Fruit fly (Drosophila melanogaster) S2 (cell line): ENCODE results near the gene Dph4.

Source experiments
- CG8478 ChIP-seq: fragments of >200 bp; optimal IDR thresholded peaks from 2 replicates; lab custom pipeline; 2018
- CTCF ChIP-seq, 2 experiments: fragments of >200 bp; optimal IDR thresholded peaks; 2 replicates each; lab custom pipeline; 2018

DNA sequence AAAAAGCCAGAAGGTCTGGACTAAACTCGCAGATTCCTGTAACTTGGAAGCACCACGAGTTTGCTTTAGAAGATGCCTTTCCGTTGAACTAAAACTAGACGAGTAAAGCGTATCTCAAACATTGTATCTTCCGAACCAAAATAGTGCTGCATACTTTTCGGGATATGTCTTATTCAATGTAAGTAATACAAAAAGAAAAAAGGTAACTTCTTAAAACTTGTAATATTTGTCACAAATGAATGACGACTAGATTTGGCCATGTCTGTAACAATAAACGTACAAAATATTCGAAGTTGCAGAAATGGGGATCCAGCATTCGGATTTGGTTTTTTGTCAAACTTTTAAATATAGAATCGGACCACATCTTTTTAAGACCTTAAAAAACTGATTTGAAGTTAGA lies 29.0 kb downstream of the Dph4 start:
- TF ChIP-seq CG8478 (lab: Kevin White, UChicago) (no peak), CTCF (optimal IDR thresholded peaks at IDR 0.05; lab: Kevin White, UChicago) (no peak)
